Worm (Caenorhabditis elegans) whole organism, midembryonic: Measurements from ENCODE around the gene AH9.4.

Experiments
- T22C8.4 ChIP-seq: fragments of 200-800 bp; sonication (Bioruptor generic); IDR thresholded peaks from 2 replicates; pipeline ENCODE4 v1.3.6; 2022; ENCODE audit warnings: missing genetic modification characterization, missing compliant biosample characterization
- cog-1 ChIP-seq: sonication (generic microtip); optimal IDR thresholded peaks from 2 replicates; lab custom pipeline; 2016; ENCODE audit warnings: missing genetic modification characterization, missing compliant biosample characterization
- flt-1 ChIP-seq: fragments of 200-800 bp; sonication (Bioruptor generic); IDR thresholded peaks from 2 replicates; pipeline ENCODE4 v1.3.6; 2022; ENCODE audit warnings: missing genetic modification characterization, missing compliant biosample characterization
- klf-2 ChIP-seq: fragments of 200-800 bp; sonication (Bioruptor generic); conservative IDR thresholded peaks from 2 replicates; pipeline ENCODE4 v1.3.6; 2022; ENCODE audit warnings: missing genetic modification reagents, missing genetic modification characterization, missing compliant biosample characterization
- med-1 ChIP-seq: sonication (generic microtip); optimal IDR thresholded peaks from 2 replicates; lab custom pipeline; 2017; ENCODE audit warnings: missing genetic modification characterization, mild to moderate bottlenecking, missing compliant biosample characterization, antibody characterized with exemption, missing genetic modification reagents; ENCODE audit not compliant: insufficient read depth
- ref-1 ChIP-seq: fragments of 200-800 bp; sonication (Bioruptor generic); conservative IDR thresholded peaks from 2 replicates; pipeline ENCODE4 v1.3.6; 2022; ENCODE audit warnings: missing genetic modification reagents, missing genetic modification characterization, missing compliant biosample characterization
- ztf-23 ChIP-seq: fragments of 200-800 bp; sonication (Bioruptor generic); IDR thresholded peaks from 2 replicates; pipeline ENCODE4 v1.3.6; 2022; ENCODE audit warnings: missing genetic modification reagents, missing genetic modification characterization, missing compliant biosample characterization
- ztf-29 ChIP-seq: fragments of 200-800 bp; sonication (Bioruptor generic); IDR thresholded peaks from 2 replicates; pipeline ENCODE4 v1.3.6; 2022; ENCODE audit warnings: missing genetic modification reagents, missing genetic modification characterization, missing compliant biosample characterization

ce11 chrX:2233929-2234328, 40.2 kb downstream of the AH9.4 start, which contains the start of gene T14F9.2:
- no peak for TF ChIP-seq ztf-23 (GFP tag; lab: Robert Waterston, UW)
- TF ChIP-seq klf-2 (GFP tag; lab: Robert Waterston, UW), result no peak
- no peak for TF ChIP-seq flt-1
- TF ChIP-seq ref-1 (GFP tag; lab: Robert Waterston, UW), result no peak
- no peak for TF ChIP-seq cog-1 (tag; lab: Kevin White, UChicago)
- TF ChIP-seq med-1 (GFP tag; lab: Kevin White, UChicago), result no peak
- no peak for TF ChIP-seq T22C8.4
- TF ChIP-seq ztf-29 (GFP tag; lab: Robert Waterston, UW), result no peak
